Worm (Caenorhabditis elegans) whole organism, mixed stage, embryonic: ENCODE data around the gene nyn-1.
"Not testable (repeated sequence)": the region's sequence is repeated elsewhere in the genome, so short reads cannot be mapped to it uniquely, and the experiment has no call there.

Source experiments
- blmp-1 ChIP-seq: fragments of 150-350 bp; optimal IDR thresholded peaks from 2 replicates; lab custom pipeline; 2014; ENCODE audit warnings: missing biosample characterization, missing genetic modification characterization
- lsy-2 ChIP-seq: fragments of 150-350 bp; optimal IDR thresholded peaks from 2 replicates; lab custom pipeline; 2014; ENCODE audit warnings: missing biosample characterization, missing genetic modification characterization
- nhr-237 ChIP-seq: fragments of 150-350 bp; optimal IDR thresholded peaks from 2 replicates; lab custom pipeline; 2014; ENCODE audit warnings: missing biosample characterization, missing genetic modification characterization
- pha-4 ChIP-seq: fragments of 150-350 bp; optimal IDR thresholded peaks from 2 replicates; lab custom pipeline; 2018; ENCODE audit warnings: missing biosample characterization, missing genetic modification reagents, missing genetic modification characterization

DNA sequence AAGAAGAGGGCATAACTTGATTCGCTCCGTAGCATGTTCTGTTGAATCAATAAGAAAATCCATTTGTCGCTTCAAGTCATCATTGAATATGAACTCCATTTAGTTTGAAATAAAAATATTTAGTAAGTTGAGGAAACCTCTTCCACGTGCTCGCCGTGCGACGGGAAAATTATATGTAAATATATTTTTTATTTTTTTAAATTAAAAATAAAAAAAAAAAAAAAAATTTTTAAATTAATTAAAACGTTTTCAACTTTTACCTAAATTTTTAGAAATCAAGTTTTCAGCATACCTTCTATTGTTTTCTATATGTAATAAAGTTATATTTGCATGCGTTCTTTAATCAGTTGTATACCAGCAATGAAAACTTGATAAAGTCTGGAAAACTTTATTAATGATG lies 27.4 kb downstream of the nyn-1 start, which contains the start of gene Y45F10C.1:
- TF ChIP-seq lsy-2; pha-4 (tag; lab: Kevin White, UChicago); nhr-237 (tag; lab: Kevin White, UChicago); blmp-1 (tag; lab: Kevin White, UChicago): not testable (repeated sequence)
